Worm (Caenorhabditis elegans) whole organism, L3 larva: ENCODE data around the gene snr-1.

Experiments used
- R02D3.7 ChIP-seq: fragments of 150-350 bp; optimal IDR thresholded peaks from 2 replicates; lab custom pipeline; 2014; ENCODE audit warnings: missing biosample characterization, missing genetic modification characterization
- ZK546.5 ChIP-seq: sonication (generic microtip); optimal IDR thresholded peaks from 2 replicates; lab custom pipeline; 2017; ENCODE audit warnings: missing biosample characterization, missing genetic modification characterization
- ceh-16 ChIP-seq: sonication (generic microtip); optimal IDR thresholded peaks from 2 replicates; lab custom pipeline; 2017; ENCODE audit warnings: missing biosample characterization, missing genetic modification characterization
- ceh-28 ChIP-seq: fragments of 150-350 bp; optimal IDR thresholded peaks from 2 replicates; lab custom pipeline; 2014; ENCODE audit warnings: missing biosample characterization, missing genetic modification reagents, missing genetic modification characterization
- ceh-82 ChIP-seq: fragments of 150-350 bp; optimal IDR thresholded peaks from 2 replicates; lab custom pipeline; 2014; ENCODE audit warnings: missing biosample characterization, missing genetic modification characterization
- ceh-9 ChIP-seq: sonication (generic microtip); optimal IDR thresholded peaks from 2 replicates; lab custom pipeline; 2018; ENCODE audit warnings: missing biosample characterization, missing genetic modification characterization
- daf-12 ChIP-seq: fragments of 150-350 bp; optimal IDR thresholded peaks from 2 replicates; lab custom pipeline; 2014; ENCODE audit warnings: missing biosample characterization, missing genetic modification reagents, missing genetic modification characterization
- egl-27 ChIP-seq: sonication (generic microtip); optimal IDR thresholded peaks from 4 replicates; lab custom pipeline; 2017; ENCODE audit warnings: missing biosample characterization, missing genetic modification reagents, missing genetic modification characterization
- egl-5 ChIP-seq: fragments of 150-350 bp; optimal IDR thresholded peaks from 2 replicates; lab custom pipeline; 2017; ENCODE audit warnings: missing biosample characterization, missing genetic modification reagents, missing genetic modification characterization, inconsistent platforms
- elt-1 ChIP-seq: fragments of 150-350 bp; optimal IDR thresholded peaks from 2 replicates; lab custom pipeline; 2014; ENCODE audit warnings: missing biosample characterization, missing genetic modification characterization
- elt-2 ChIP-seq: sonication (generic microtip); optimal IDR thresholded peaks from 2 replicates; lab custom pipeline; 2016; ENCODE audit warnings: missing genetic modification reagents, mild to moderate bottlenecking, missing genetic modification characterization, missing compliant biosample characterization
- elt-3 ChIP-seq, 3 experiments: fragments of 150-350 bp in 1 of 3; sonication (generic microtip) in 2 of 3; optimal IDR thresholded peaks; 2 replicates in 2 of 3; 4 replicates in 1 of 3; lab custom pipeline; 2014 to 2017; ENCODE audit warnings: missing biosample characterization in 3 of 3, missing genetic modification characterization in 3 of 3
- eor-1 ChIP-seq, 2 experiments: fragments of 150-350 bp; optimal IDR thresholded peaks; 2 replicates each; lab custom pipeline; 2014 to 2018; ENCODE audit warnings: missing biosample characterization in 2 of 2, missing genetic modification characterization in 2 of 2
- fkh-2 ChIP-seq: fragments of 150-350 bp; optimal IDR thresholded peaks from 2 replicates; lab custom pipeline; 2014; ENCODE audit warnings: missing biosample characterization, missing genetic modification reagents, missing genetic modification characterization
- fos-1 ChIP-seq: fragments of 150-350 bp; optimal IDR thresholded peaks from 2 replicates; lab custom pipeline; 2014; ENCODE audit warnings: missing biosample characterization, missing genetic modification characterization
- hmg-11 ChIP-seq: sonication (generic microtip); optimal IDR thresholded peaks from 2 replicates; lab custom pipeline; 2016; ENCODE audit warnings: missing genetic modification characterization, missing compliant biosample characterization
- jun-1 ChIP-seq: fragments of 150-350 bp; optimal IDR thresholded peaks from 2 replicates; lab custom pipeline; 2014; ENCODE audit warnings: missing biosample characterization, missing genetic modification reagents, missing genetic modification characterization
- lin-15B ChIP-seq: fragments of 150-350 bp; optimal IDR thresholded peaks from 2 replicates; lab custom pipeline; 2014; ENCODE audit warnings: missing biosample characterization, missing genetic modification characterization
- lin-39 ChIP-seq: fragments of 150-350 bp; optimal IDR thresholded peaks from 2 replicates; lab custom pipeline; 2018; ENCODE audit warnings: missing biosample characterization, missing genetic modification reagents, missing genetic modification characterization
- mdl-1 ChIP-seq: fragments of 150-350 bp; optimal IDR thresholded peaks from 2 replicates; lab custom pipeline; 2014; ENCODE audit warnings: missing biosample characterization, missing genetic modification characterization
- mml-1 ChIP-seq: fragments of 150-350 bp; sonication (generic microtip); optimal IDR thresholded peaks from 3 replicates; lab custom pipeline; 2014; ENCODE audit warnings: missing biosample characterization, missing genetic modification characterization
- nfya-1 ChIP-seq: sonication (generic microtip); optimal IDR thresholded peaks from 2 replicates; lab custom pipeline; 2017; ENCODE audit warnings: missing genetic modification characterization, mild to moderate bottlenecking, missing compliant biosample characterization, antibody characterized with exemption, moderate library complexity; ENCODE audit not compliant: insufficient read depth
- nhr-12 ChIP-seq: fragments of 150-350 bp; optimal IDR thresholded peaks from 2 replicates; lab custom pipeline; 2014; ENCODE audit warnings: missing biosample characterization, missing genetic modification characterization
- nhr-23 ChIP-seq: fragments of 150-350 bp; optimal IDR thresholded peaks from 2 replicates; lab custom pipeline; 2014; ENCODE audit warnings: missing biosample characterization, missing genetic modification reagents, missing genetic modification characterization
- nhr-237 ChIP-seq: fragments of 150-350 bp; optimal IDR thresholded peaks from 2 replicates; lab custom pipeline; 2014; ENCODE audit warnings: missing biosample characterization, missing genetic modification characterization
- nhr-28 ChIP-seq: fragments of 150-350 bp; optimal IDR thresholded peaks from 2 replicates; lab custom pipeline; 2014; ENCODE audit warnings: missing biosample characterization, missing genetic modification characterization
- nhr-43 ChIP-seq: sonication (generic microtip); optimal IDR thresholded peaks from 2 replicates; lab custom pipeline; 2016; ENCODE audit warnings: mild to moderate bottlenecking, missing genetic modification characterization, missing compliant biosample characterization; ENCODE audit not compliant: poor library complexity, severe bottlenecking
- nhr-67 ChIP-seq: fragments of 150-350 bp; optimal IDR thresholded peaks from 2 replicates; lab custom pipeline; 2014; ENCODE audit warnings: missing biosample characterization, missing genetic modification characterization
- nhr-76 ChIP-seq: fragments of 150-350 bp; sonication (generic microtip); optimal IDR thresholded peaks from 5 replicates; lab custom pipeline; 2014; ENCODE audit warnings: missing biosample characterization, missing genetic modification characterization
- nhr-77 ChIP-seq: fragments of 150-350 bp; optimal IDR thresholded peaks from 2 replicates; lab custom pipeline; 2014; ENCODE audit warnings: missing biosample characterization, missing genetic modification characterization
- pha-4 ChIP-seq: fragments of 150-350 bp; optimal IDR thresholded peaks from 2 replicates; lab custom pipeline; 2014; ENCODE audit warnings: missing biosample characterization, missing genetic modification reagents, missing genetic modification characterization
- pqm-1 ChIP-seq: fragments of 150-350 bp; optimal IDR thresholded peaks from 2 replicates; lab custom pipeline; 2017; ENCODE audit warnings: missing biosample characterization, missing genetic modification characterization, inconsistent platforms
- sea-2 ChIP-seq: fragments of 150-350 bp; sonication (generic microtip); optimal IDR thresholded peaks from 4 replicates; lab custom pipeline; 2014; ENCODE audit warnings: missing biosample characterization, missing genetic modification reagents, missing genetic modification characterization
- skn-1 ChIP-seq: fragments of 150-350 bp; optimal IDR thresholded peaks from 2 replicates; lab custom pipeline; 2014; ENCODE audit warnings: missing biosample characterization, missing genetic modification characterization
- snpc-4 ChIP-seq: fragments of 150-350 bp; optimal IDR thresholded peaks from 2 replicates; lab custom pipeline; 2014; ENCODE audit warnings: missing biosample characterization, missing genetic modification characterization
- tbx-2 ChIP-seq: sonication (generic microtip); optimal IDR thresholded peaks from 2 replicates; lab custom pipeline; 2016; ENCODE audit warnings: mild to moderate bottlenecking, missing genetic modification characterization, missing compliant biosample characterization
- unc-39 ChIP-seq: sonication (generic microtip); optimal IDR thresholded peaks from 4 replicates; lab custom pipeline; 2017; ENCODE audit warnings: missing biosample characterization, missing genetic modification characterization
- unc-62 ChIP-seq: fragments of 150-350 bp; sonication (generic microtip); optimal IDR thresholded peaks from 4 replicates; lab custom pipeline; 2014; ENCODE audit warnings: missing biosample characterization, missing genetic modification reagents, missing genetic modification characterization
- zag-1 ChIP-seq: fragments of 150-350 bp; optimal IDR thresholded peaks from 2 replicates; lab custom pipeline; 2014; ENCODE audit warnings: missing biosample characterization, missing genetic modification characterization
- ztf-11 ChIP-seq: fragments of 150-350 bp; optimal IDR thresholded peaks from 2 replicates; lab custom pipeline; 2014; ENCODE audit warnings: missing biosample characterization, missing genetic modification characterization
- ztf-4 ChIP-seq: fragments of 150-350 bp; optimal IDR thresholded peaks from 2 replicates; lab custom pipeline; 2014; ENCODE audit warnings: missing biosample characterization, missing genetic modification characterization

snr-1 gene

ce11 chrIV:17103615-17104014, 15.8 kb downstream of the snr-1 start, which contains the start of gene Y116A8C.30:
TSS of gene Y116A8C.30 (minus strand) at chrIV:17103715.
- TF ChIP-seq nhr-67 (tag; lab: Kevin White, UChicago): no peak
- TF ChIP-seq pqm-1: no peak
- TF ChIP-seq egl-5 (tag; lab: Kevin White, UChicago): no peak
- no peak for TF ChIP-seq elt-1
- TF ChIP-seq snpc-4 (tag; lab: Kevin White, UChicago): no peak
- no peak for TF ChIP-seq nhr-77 (tag; lab: Kevin White, UChicago)
- no peak for TF ChIP-seq nhr-23 (tag; lab: Kevin White, UChicago)
- TF ChIP-seq ceh-9: no peak
- no peak for TF ChIP-seq egl-27 (tag; lab: Kevin White, UChicago)
- TF ChIP-seq tbx-2: no peak
- no peak for TF ChIP-seq sea-2
- no peak for TF ChIP-seq ceh-16 (tag; lab: Kevin White, UChicago)
- no peak for TF ChIP-seq nhr-237 (tag; lab: Kevin White, UChicago)
- no peak for TF ChIP-seq ztf-11
- TF ChIP-seq ceh-28 (tag; lab: Kevin White, UChicago): no peak
- TF ChIP-seq jun-1 (tag; lab: Kevin White, UChicago): no peak
- no peak for TF ChIP-seq unc-39 (tag; lab: Kevin White, UChicago)
- no peak for TF ChIP-seq elt-2 (tag; lab: Kevin White, UChicago)
- no peak for TF ChIP-seq fkh-2 (tag; lab: Kevin White, UChicago)
- no peak for TF ChIP-seq zag-1 (tag; lab: Kevin White, UChicago)

- peak; percentile 98 for TF ChIP-seq nfya-1 (tag; lab: Kevin White, UChicago)
- TF ChIP-seq hmg-11 (tag; lab: Kevin White, UChicago): no peak
- TF ChIP-seq, all 47 proteins: peak for 1
Observed at ce11 chrIV:17104157-17104872, 16.5 kb downstream of the snr-1 start.

ce11 chrIV:17105578-17105977, 17.7 kb downstream of the snr-1 start:
- TF ChIP-seq ztf-11 (no peak), nhr-43 (tag; lab: Kevin White, UChicago) (no peak), unc-62 (GFP tag; lab: Kevin White, UChicago) (no peak), nhr-67 (tag; lab: Kevin White, UChicago) (no peak), nhr-12 (tag; lab: Kevin White, UChicago) (no peak), unc-39 (tag; lab: Kevin White, UChicago) (no peak), lin-39 (tag; lab: Kevin White, UChicago) (no peak), elt-2 (tag; lab: Kevin White, UChicago) (no peak), eor-1 (tag; optimal IDR thresholded peaks at IDR 0.05; lab: Kevin White, UChicago) (no peak), skn-1 (no peak), egl-27 (tag; lab: Kevin White, UChicago) (no peak), hmg-11 (tag; lab: Kevin White, UChicago) (no peak), ZK546.5 (tag; lab: Kevin White, UChicago) (no peak), ztf-4 (tag; lab: Kevin White, UChicago) (no peak), lin-15B (tag; lab: Kevin White, UChicago) (no peak), R02D3.7 (tag; lab: Kevin White, UChicago) (no peak), nhr-237 (tag; lab: Kevin White, UChicago) (no peak), jun-1 (tag; lab: Kevin White, UChicago) (no peak)

ce11 chrIV:17108200-17108599, 20.4 kb downstream of the snr-1 start:
- no peak for TF ChIP-seq jun-1 (tag; lab: Kevin White, UChicago)
- no peak for TF ChIP-seq fkh-2 (tag; lab: Kevin White, UChicago)
- no peak for TF ChIP-seq snpc-4 (tag; lab: Kevin White, UChicago)
- TF ChIP-seq nhr-12 (tag; lab: Kevin White, UChicago): no peak
- no peak for TF ChIP-seq pha-4 (tag; lab: Kevin White, UChicago)
- no peak for TF ChIP-seq fos-1 (tag; lab: Kevin White, UChicago)
- TF ChIP-seq ceh-82 (tag; lab: Kevin White, UChicago): no peak
- no peak for TF ChIP-seq ZK546.5 (tag; lab: Kevin White, UChicago)
- TF ChIP-seq tbx-2: no peak
- no peak for TF ChIP-seq nhr-76 (tag; lab: Kevin White, UChicago)
- TF ChIP-seq ztf-4 (tag; lab: Kevin White, UChicago): no peak
- no peak for TF ChIP-seq mdl-1 (tag; lab: Kevin White, UChicago)
- TF ChIP-seq nhr-23 (tag; lab: Kevin White, UChicago): no peak
- no peak for TF ChIP-seq mml-1 (tag; lab: Kevin White, UChicago)
- no peak for TF ChIP-seq nhr-77 (tag; lab: Kevin White, UChicago)
- TF ChIP-seq R02D3.7 (tag; lab: Kevin White, UChicago): no peak
- TF ChIP-seq nhr-28 (tag; lab: Kevin White, UChicago): no peak
- no peak for TF ChIP-seq daf-12 (tag; lab: Kevin White, UChicago)
- no peak for TF ChIP-seq elt-3 (tag; optimal IDR thresholded peaks at IDR 0.05; lab: Kevin White, UChicago)
- TF ChIP-seq sea-2: no peak
